Fruit fly (Drosophila melanogaster): ENCODE measurements around the gene eIF4E3.

The eIF4E3 gene

dm6 chr3L:8197779-8198279 is 31.2 kb upstream of the eIF4E3 start, which contains the start of the genes UbcE2M and Dhps (continued):
- TF ChIP-seq Drgx (GFP tag; IDR thresholded peaks at IDR 0.05), result no peak; the same call in 1 of the 2 replicates
- TF ChIP-seq H2.0 (GFP tag; IDR thresholded peaks at IDR 0.05), result peak; percentile 54
- peak; percentile 79 for TF ChIP-seq CG10147 (GFP tag; optimal IDR thresholded peaks at IDR 0.05)
- peak; percentile 48 for TF ChIP-seq pho (GFP tag; optimal IDR thresholded peaks at IDR 0.05)
- no peak for TF ChIP-seq Tbp (GFP tag; optimal IDR thresholded peaks at IDR 0.05)
- peak; percentile 65 for TF ChIP-seq HHEX (GFP tag; optimal IDR thresholded peaks at IDR 0.05)
- TF ChIP-seq Lpt (GFP tag; optimal IDR thresholded peaks at IDR 0.05), result no peak
- TF ChIP-seq dati (GFP tag; IDR thresholded peaks at IDR 0.05), result no peak
- no peak for TF ChIP-seq CG11398 (GFP tag; optimal IDR thresholded peaks at IDR 0.05)
- TF ChIP-seq Spps (tag; optimal IDR thresholded peaks at IDR 0.05), result peak; percentile 50
- TF ChIP-seq vfl (GFP tag; optimal IDR thresholded peaks at IDR 0.05), result peak; percentile 29
- no peak for TF ChIP-seq gro (GFP tag; optimal IDR thresholded peaks at IDR 0.05)
- TF ChIP-seq grau (tag; optimal IDR thresholded peaks at IDR 0.05), result peak; percentile 82
- TF ChIP-seq gt (GFP tag; IDR thresholded peaks at IDR 0.05), result no peak
- peak; percentile 80 for TF ChIP-seq Dek (tag; optimal IDR thresholded peaks at IDR 0.05)
- TF ChIP-seq Dp (GFP tag; optimal IDR thresholded peaks at IDR 0.05), result peak; percentile 36
- TF ChIP-seq CG2199 (GFP tag; IDR thresholded peaks at IDR 0.05), result no peak
- no peak for TF ChIP-seq repo (GFP tag; optimal IDR thresholded peaks at IDR 0.05)
- TF ChIP-seq Elba2 (GFP tag; optimal IDR thresholded peaks at IDR 0.05), result no peak
- no peak for TF ChIP-seq h (optimal IDR thresholded peaks at IDR 0.05)
- TF ChIP-seq CG17385 (GFP tag; optimal IDR thresholded peaks at IDR 0.05), result peak; percentile 69
- peak; percentile 55; the same call in 2 of the 3 replicates for TF ChIP-seq CG7357 (GFP tag; IDR thresholded peaks at IDR 0.05)
- peak; percentile 53 for TF ChIP-seq CG42726 (GFP tag; IDR thresholded peaks at IDR 0.05; ENCODE audit: partially characterized antibody)
- no peak for TF ChIP-seq gcm (GFP tag; optimal IDR thresholded peaks at IDR 0.05)
- TF ChIP-seq Sry-β (GFP tag; optimal IDR thresholded peaks at IDR 0.05), result peak; percentile 95
- peak; percentile 75; the same call in 1 of the 3 replicates for TF ChIP-seq CG6175 (GFP tag; IDR thresholded peaks at IDR 0.05)
- peak; percentile 49 for TF ChIP-seq Hsf (GFP tag; optimal IDR thresholded peaks at IDR 0.05)
- peak; percentile 80 for TF ChIP-seq Scr (GFP tag; IDR thresholded peaks at IDR 0.05; ENCODE audit: partially characterized antibody)
- TF ChIP-seq HLH4C (GFP tag; IDR thresholded peaks at IDR 0.05; ENCODE audit: partially characterized antibody), result peak; percentile 76
- 0 out of 2 replicates have a peak, but pooled peaks have one; percentile 31 for TF ChIP-seq ato (GFP tag; IDR thresholded peaks at IDR 0.05; ENCODE audit: partially characterized antibody)
- TF ChIP-seq org-1 (GFP tag; optimal IDR thresholded peaks at IDR 0.05), result no peak
- TF ChIP-seq fd102C (GFP tag; optimal IDR thresholded peaks at IDR 0.05), result no peak
- peak; percentile 25 for TF ChIP-seq CG17186 (GFP tag; optimal IDR thresholded peaks at IDR 0.05)
- TF ChIP-seq Ssrp (tag; optimal IDR thresholded peaks at IDR 0.05), result peak; percentile 80
- peak; percentile 83 for TF ChIP-seq knrl (GFP tag; IDR thresholded peaks at IDR 0.05; ENCODE audit: partially characterized antibody)
- peak; percentile 60 for TF ChIP-seq CG14667 (GFP tag; IDR thresholded peaks at IDR 0.05)
- peak; percentile 87 for TF ChIP-seq slbo (GFP tag; IDR thresholded peaks at IDR 0.05)
- no peak for TF ChIP-seq CG1603 (tag; optimal IDR thresholded peaks at IDR 0.05)
- TF ChIP-seq CG43689 (GFP tag; IDR thresholded peaks at IDR 0.05), result no peak
- TF ChIP-seq ems (GFP tag; optimal IDR thresholded peaks at IDR 0.05), result no peak
- TF ChIP-seq CG1832 (GFP tag; optimal IDR thresholded peaks at IDR 0.05), result no peak
- TF ChIP-seq danr (GFP tag; IDR thresholded peaks at IDR 0.05), result no peak
- no peak for TF ChIP-seq gcm2 (GFP tag; optimal IDR thresholded peaks at IDR 0.05)
- TF ChIP-seq Bgb (GFP tag; IDR thresholded peaks at IDR 0.05; ENCODE audit: partially characterized antibody), result peak; percentile 75
- peak; percentile 59 for TF ChIP-seq CG34224 (GFP tag; IDR thresholded peaks at IDR 0.05; ENCODE audit: partially characterized antibody)
- TF ChIP-seq CG9437 (GFP tag; optimal IDR thresholded peaks at IDR 0.05), result peak; percentile 88
- peak in 1 of 2 experiments; percentile 62 for TF ChIP-seq Hr51 (GFP tag; optimal IDR thresholded peaks at IDR 0.05)
- TF ChIP-seq nau (GFP tag; optimal IDR thresholded peaks at IDR 0.05), result no peak
- TF ChIP-seq klu (GFP tag; IDR thresholded peaks at IDR 0.05), result peak; percentile 62; the same call in 1 of the 2 replicates
- peak; percentile 68 for TF ChIP-seq unc-4 (GFP tag; IDR thresholded peaks at IDR 0.05; ENCODE audit: partially characterized antibody)
